Fruit fly (Drosophila melanogaster) whole organism, embryonic: ENCODE data around the gene Ugt37D1.
A peak's percentile ranks its signal among the peaks of the same experiment; 100 is the strongest.

Experiments
- CG11560 ChIP-seq: fragments of 200-800 bp; sonication (Bioruptor generic); IDR thresholded peaks from 3 replicates; pipeline ENCODE4 v1.3.6; 2022; ENCODE audit warnings: missing biosample characterization, missing genetic modification characterization
- GATAe ChIP-seq: fragments of 200-800 bp; sonication (Bioruptor generic); conservative IDR thresholded peaks from 2 replicates; pipeline ENCODE4 v1.3.6; 2022; ENCODE audit warnings: missing biosample characterization, missing genetic modification characterization
- Meics ChIP-seq: fragments of 200-800 bp; sonication (Bioruptor generic); optimal IDR thresholded peaks from 2 replicates; lab custom pipeline; 2017; ENCODE audit warnings: missing biosample characterization, mild to moderate bottlenecking, missing genetic modification characterization
- exex ChIP-seq: fragments of 200-800 bp; sonication (Bioruptor generic); optimal IDR thresholded peaks from 4 replicates; lab custom pipeline; 2018; ENCODE audit warnings: missing biosample characterization, mild to moderate bottlenecking, missing genetic modification characterization, moderate library complexity
- grn ChIP-seq: fragments of 200-800 bp; sonication (Bioruptor generic); optimal IDR thresholded peaks from 3 replicates; lab custom pipeline; 2017; ENCODE audit warnings: missing biosample characterization, missing genetic modification characterization
- ind ChIP-seq: fragments of 200-800 bp; sonication (Bioruptor generic); optimal IDR thresholded peaks from 3 replicates; lab custom pipeline; 2016; ENCODE audit warnings: missing biosample characterization, missing genetic modification characterization

The Ugt37D1 gene

DNA sequence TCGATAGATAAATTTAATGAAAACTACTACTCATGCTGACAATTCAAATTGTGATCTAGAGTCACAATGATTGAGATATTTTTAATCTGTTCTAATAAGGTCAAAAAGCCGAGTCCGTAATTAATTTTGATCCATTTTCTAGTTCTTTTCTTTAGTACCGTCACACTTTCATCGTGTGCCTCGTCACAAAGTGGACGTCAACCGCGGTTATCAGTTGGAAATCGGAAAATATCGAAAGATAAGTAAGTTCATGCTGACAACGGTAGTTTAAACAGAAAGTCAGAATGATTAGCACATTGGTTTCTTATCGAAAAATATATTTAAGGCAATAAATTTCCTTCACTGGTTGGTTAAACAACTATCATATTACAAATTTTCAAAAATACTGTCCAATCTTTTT, 51.6 kb downstream of the Ugt37D1 start:
- TF ChIP-seq exex (tag; lab: Kevin White, UChicago) (peak; percentile 35), ind (GFP tag; lab: Kevin White, UChicago) (no peak), CG11560 (tag; lab: Robert Waterston, UW) (no peak), GATAe (GFP tag; lab: Robert Waterston, UW) (0 out of 2 replicates have a peak, but pooled peaks have one; percentile 15), Meics (GFP tag; lab: Kevin White, UChicago) (peak; percentile 90), grn (peak; percentile 51)
- TF ChIP-seq, all 482 proteins: peak for 4
